Fruit fly (Drosophila melanogaster) whole organism, prepupa: ENCODE results near the gene CG16953.

ENCODE experiments used
- CG11294 ChIP-seq: fragments of 200-800 bp; sonication (Bioruptor generic); IDR thresholded peaks from 2 replicates; pipeline ENCODE4 v1.3.6; 2022; ENCODE audit warnings: missing biosample characterization, missing genetic modification characterization
- CG11762 ChIP-seq: fragments of 200-800 bp; sonication (Bioruptor generic); optimal IDR thresholded peaks from 3 replicates; lab custom pipeline; 2016; ENCODE audit warnings: missing biosample characterization, missing genetic modification characterization; ENCODE audit not compliant: insufficient read depth
- CG15336 ChIP-seq: fragments of 200-800 bp; sonication (Bioruptor generic); IDR thresholded peaks from 2 replicates; pipeline ENCODE4 v1.3.6; 2022; ENCODE audit warnings: missing biosample characterization, missing genetic modification characterization
- CG16779 ChIP-seq: fragments of 200-800 bp; sonication (Bioruptor generic); optimal IDR thresholded peaks from 3 replicates; lab custom pipeline; 2017; ENCODE audit warnings: missing biosample characterization, mild to moderate bottlenecking, missing genetic modification characterization
- CG3032 ChIP-seq: fragments of 200-800 bp; optimal IDR thresholded peaks from 2 replicates; lab custom pipeline; 2019; ENCODE audit warnings: missing biosample characterization, mild to moderate bottlenecking, missing genetic modification characterization, moderate library complexity
- CG31627 ChIP-seq: fragments of 200-800 bp; sonication (Bioruptor generic); optimal IDR thresholded peaks from 3 replicates; lab custom pipeline; 2016; ENCODE audit warnings: missing biosample characterization, missing genetic modification characterization
- CG32006 ChIP-seq: fragments of 200-800 bp; sonication (Bioruptor generic); optimal IDR thresholded peaks from 3 replicates; lab custom pipeline; 2017; ENCODE audit warnings: missing biosample characterization, mild to moderate bottlenecking, missing genetic modification characterization
- CG34406 ChIP-seq: fragments of 200-800 bp; sonication (Bioruptor generic); optimal IDR thresholded peaks from 3 replicates; lab custom pipeline; 2016; ENCODE audit warnings: missing biosample characterization, missing genetic modification characterization
- CG4318 ChIP-seq: fragments of 200-800 bp; sonication (Bioruptor generic); optimal IDR thresholded peaks from 3 replicates; lab custom pipeline; 2017; ENCODE audit warnings: missing biosample characterization, mild to moderate bottlenecking, missing genetic modification characterization
- CG6163 ChIP-seq: fragments of 200-800 bp; sonication (Bioruptor generic); IDR thresholded peaks from 3 replicates; pipeline ENCODE4 v1.3.6; 2022; ENCODE audit warnings: missing biosample characterization, missing genetic modification characterization
- CG6276 ChIP-seq: fragments of 200-800 bp; sonication (Bioruptor generic); optimal IDR thresholded peaks from 2 replicates; lab custom pipeline; 2017; ENCODE audit warnings: missing biosample characterization, mild to moderate bottlenecking, missing genetic modification characterization
- CG6808 ChIP-seq: fragments of 200-800 bp; sonication (Bioruptor generic); optimal IDR thresholded peaks from 3 replicates; lab custom pipeline; 2017; ENCODE audit warnings: missing biosample characterization, missing genetic modification characterization, mild to moderate bottlenecking, moderate library complexity, missing genetic modification reagents
- CG6854 ChIP-seq: fragments of 200-800 bp; sonication (Bioruptor generic); optimal IDR thresholded peaks from 2 replicates; lab custom pipeline; 2017; ENCODE audit warnings: missing biosample characterization, mild to moderate bottlenecking, missing genetic modification characterization
- CG8119 ChIP-seq: fragments of 200-800 bp; sonication (Bioruptor generic); IDR thresholded peaks from 3 replicates; pipeline ENCODE4 v1.3.6; 2022; ENCODE audit warnings: missing biosample characterization, missing genetic modification characterization
- CG8319 ChIP-seq: fragments of 200-800 bp; sonication (Bioruptor generic); optimal IDR thresholded peaks from 3 replicates; lab custom pipeline; 2016; ENCODE audit warnings: missing biosample characterization, missing genetic modification characterization
- CG8632 ChIP-seq: fragments of 200-800 bp; sonication (Bioruptor generic); optimal IDR thresholded peaks from 3 replicates; lab custom pipeline; 2016; ENCODE audit warnings: missing biosample characterization, missing genetic modification characterization
- CG9139 ChIP-seq: fragments of 200-800 bp; sonication (Bioruptor generic); optimal IDR thresholded peaks from 3 replicates; lab custom pipeline; 2017; ENCODE audit warnings: missing biosample characterization, mild to moderate bottlenecking, missing genetic modification characterization
- Eip75B ChIP-seq: fragments of 200-800 bp; sonication (Bioruptor generic); optimal IDR thresholded peaks from 3 replicates; lab custom pipeline; 2016; ENCODE audit warnings: missing biosample characterization, missing genetic modification characterization
- Eip78C ChIP-seq: fragments of 200-800 bp; sonication (Bioruptor generic); peaks from one replicate; lab custom pipeline; 2016; ENCODE audit warnings: missing biosample characterization, missing genetic modification characterization
- Eip93F ChIP-seq: fragments of 200-800 bp; sonication (Bioruptor generic); optimal IDR thresholded peaks from 2 replicates; lab custom pipeline; 2016; ENCODE audit warnings: missing biosample characterization, mild to moderate bottlenecking, missing genetic modification characterization
- Ets21C ChIP-seq: fragments of 200-800 bp; sonication (Bioruptor generic); optimal IDR thresholded peaks from 3 replicates; lab custom pipeline; 2016; ENCODE audit warnings: missing biosample characterization, missing genetic modification characterization
- Ets96B ChIP-seq: fragments of 200-800 bp; optimal IDR thresholded peaks from 2 replicates; lab custom pipeline; 2019; ENCODE audit warnings: missing biosample characterization, mild to moderate bottlenecking, missing genetic modification characterization, moderate library complexity
- Gug ChIP-seq: fragments of 200-800 bp; sonication (Bioruptor generic); IDR thresholded peaks from 2 replicates; pipeline ENCODE4 v1.3.6; 2022; ENCODE audit warnings: missing biosample characterization, missing genetic modification characterization
- Hr38 ChIP-seq: sonication (Bioruptor generic); optimal IDR thresholded peaks from 2 replicates; lab custom pipeline; 2016; ENCODE audit warnings: missing biosample characterization, missing genetic modification characterization
- Hr4 ChIP-seq: fragments of 200-800 bp; sonication (Bioruptor generic); optimal IDR thresholded peaks from 3 replicates; lab custom pipeline; 2016; ENCODE audit warnings: missing biosample characterization, missing genetic modification characterization
- Lpt ChIP-seq: fragments of 200-800 bp; sonication (Bioruptor generic); optimal IDR thresholded peaks from 3 replicates; lab custom pipeline; 2016; ENCODE audit warnings: missing biosample characterization, missing genetic modification characterization
- Met ChIP-seq: fragments of 200-800 bp; sonication (Bioruptor generic); optimal IDR thresholded peaks from 3 replicates; lab custom pipeline; 2016; ENCODE audit warnings: missing biosample characterization, missing genetic modification characterization
- OdsH ChIP-seq: fragments of 200-800 bp; sonication (Bioruptor generic); optimal IDR thresholded peaks from 3 replicates; lab custom pipeline; 2016; ENCODE audit warnings: missing biosample characterization, missing genetic modification characterization
- Smox ChIP-seq: fragments of 200-800 bp; sonication (Bioruptor generic); optimal IDR thresholded peaks from 3 replicates; lab custom pipeline; 2016; ENCODE audit warnings: missing biosample characterization, missing genetic modification characterization
- Sox102F ChIP-seq: fragments of 200-800 bp; sonication (Bioruptor generic); optimal IDR thresholded peaks from 2 replicates; lab custom pipeline; 2016; ENCODE audit warnings: missing biosample characterization, mild to moderate bottlenecking, missing genetic modification characterization
- Sox14 ChIP-seq: fragments of 200-800 bp; sonication (Bioruptor generic); optimal IDR thresholded peaks from 3 replicates; lab custom pipeline; 2016; ENCODE audit warnings: missing biosample characterization, missing genetic modification characterization
- Sox15 ChIP-seq: fragments of 200-800 bp; sonication (Bioruptor generic); optimal IDR thresholded peaks from 3 replicates; lab custom pipeline; 2016; ENCODE audit warnings: missing biosample characterization, missing genetic modification characterization
- achi ChIP-seq: fragments of 200-800 bp; sonication (Bioruptor generic); optimal IDR thresholded peaks from 3 replicates; lab custom pipeline; 2016; ENCODE audit warnings: missing biosample characterization, missing genetic modification characterization
- eg ChIP-seq: fragments of 200-800 bp; sonication (Bioruptor generic); IDR thresholded peaks from 3 replicates; pipeline ENCODE4 v1.3.6; 2022; ENCODE audit warnings: missing biosample characterization, missing genetic modification characterization
- esn ChIP-seq: fragments of 200-800 bp; sonication (Bioruptor generic); optimal IDR thresholded peaks from 2 replicates; lab custom pipeline; 2016; ENCODE audit warnings: missing biosample characterization, mild to moderate bottlenecking, missing genetic modification characterization, moderate library complexity
- fd59A ChIP-seq: fragments of 200-800 bp; sonication (Bioruptor generic); optimal IDR thresholded peaks from 2 replicates; lab custom pipeline; 2017; ENCODE audit warnings: missing biosample characterization, mild to moderate bottlenecking, missing genetic modification characterization, missing genetic modification reagents
- fd85E ChIP-seq: fragments of 200-800 bp; sonication (Bioruptor generic); optimal IDR thresholded peaks from 3 replicates; lab custom pipeline; 2016; ENCODE audit warnings: missing biosample characterization, missing genetic modification characterization
- fkh ChIP-seq: fragments of 200-800 bp; sonication (Bioruptor generic); optimal IDR thresholded peaks from 3 replicates; lab custom pipeline; 2017; ENCODE audit warnings: missing biosample characterization, mild to moderate bottlenecking, missing genetic modification characterization, moderate library complexity
- net ChIP-seq: fragments of 200-800 bp; sonication (Bioruptor generic); optimal IDR thresholded peaks from 3 replicates; lab custom pipeline; 2016; ENCODE audit warnings: missing biosample characterization, missing genetic modification characterization
- salr ChIP-seq, 2 experiments: fragments of 200-800 bp; sonication (Bioruptor generic); optimal IDR thresholded peaks; 3 replicates each; lab custom pipeline; 2016 to 2018; ENCODE audit warnings: missing biosample characterization in 2 of 2, missing genetic modification characterization in 2 of 2, mild to moderate bottlenecking in 1 of 2
- spab ChIP-seq: fragments of 200-800 bp; sonication (Bioruptor generic); optimal IDR thresholded peaks from 2 replicates; lab custom pipeline; 2017; ENCODE audit warnings: missing biosample characterization, mild to moderate bottlenecking, missing genetic modification characterization, missing genetic modification reagents
- ss ChIP-seq, 2 experiments: fragments of 200-800 bp; sonication (Bioruptor generic); optimal IDR thresholded peaks; 2 replicates in 1 of 2; 3 replicates in 1 of 2; lab custom pipeline; 2017 to 2018; ENCODE audit warnings: mild to moderate bottlenecking in 2 of 2, missing biosample characterization in 2 of 2, missing genetic modification characterization in 2 of 2, moderate library complexity in 1 of 2
- svp ChIP-seq: fragments of 200-800 bp; sonication (Bioruptor generic); peaks from one replicate; lab custom pipeline; 2016; ENCODE audit warnings: missing biosample characterization, missing genetic modification characterization
- vri ChIP-seq: fragments of 200-800 bp; sonication (Bioruptor generic); optimal IDR thresholded peaks from 3 replicates; lab custom pipeline; 2016; ENCODE audit warnings: missing biosample characterization, mild to moderate bottlenecking, missing genetic modification characterization

CG16953 gene

dm6 chr3R:20573326-20573725 is 12.3 kb downstream of the CG16953 start:
- TF ChIP-seq esn (GFP tag; lab: Kevin White, UChicago) (no peak), CG15336 (GFP tag; lab: Robert Waterston, UW) (0 out of 2 replicates have a peak, but pooled peaks have one; percentile 22), salr (GFP tag; optimal IDR thresholded peaks at IDR 0.05; lab: Kevin White, UChicago) (no peak), Sox15 (no peak), CG32006 (GFP tag; lab: Kevin White, UChicago) (peak; percentile 51), Hr4 (GFP tag; lab: Kevin White, UChicago) (peak; percentile 18), svp (peak; percentile 45), vri (GFP tag; lab: Kevin White, UChicago) (no peak), CG34406 (GFP tag; lab: Kevin White, UChicago) (no peak), Eip78C (GFP tag; lab: Kevin White, UChicago) (peak; percentile 48), CG11294 (GFP tag; lab: Robert Waterston, UW) (no peak), OdsH (GFP tag; lab: Kevin White, UChicago) (no peak)

dm6 chr3R:20567507-20568222 is 18.0 kb downstream of the CG16953 start:
- TF ChIP-seq Eip75B (GFP tag; lab: Kevin White, UChicago) (no peak), Sox14 (GFP tag; lab: Kevin White, UChicago) (no peak), CG6808 (GFP tag; lab: Kevin White, UChicago) (peak; percentile 4), CG8319 (peak; percentile 73), CG11294 (GFP tag; lab: Robert Waterston, UW) (no peak)

- TF ChIP-seq net (GFP tag; lab: Kevin White, UChicago) (no peak), CG11294 (GFP tag; lab: Robert Waterston, UW) (no peak), CG32006 (GFP tag; lab: Kevin White, UChicago) (peak; percentile 2), CG6854 (peak; percentile 81), Sox14 (GFP tag; lab: Kevin White, UChicago) (peak; percentile 2), CG6808 (GFP tag; lab: Kevin White, UChicago) (no peak), Eip78C (GFP tag; lab: Kevin White, UChicago) (peak; percentile 73), Lpt (GFP tag; lab: Kevin White, UChicago) (no peak), CG15336 (GFP tag; lab: Robert Waterston, UW) (no peak), CG11762 (GFP tag; lab: Kevin White, UChicago) (no peak), CG6276 (GFP tag; lab: Kevin White, UChicago) (peak; percentile 20), fd59A (GFP tag; lab: Kevin White, UChicago) (no peak), eg (GFP tag; lab: Robert Waterston, UW) (no peak; the same call in 2 of the 3 replicates), Ets21C (GFP tag; lab: Kevin White, UChicago) (no peak), fkh (GFP tag; lab: Kevin White, UChicago) (no peak), CG8319 (no peak), CG3032 (tag; lab: Kevin White, UChicago) (no peak), spab (GFP tag; lab: Kevin White, UChicago) (no peak), Sox102F (GFP tag; lab: Kevin White, UChicago) (peak; percentile 37), svp (peak; percentile 89), CG9139 (peak; percentile 54), fd85E (GFP tag; lab: Kevin White, UChicago) (no peak), Sox15 (no peak), Met (no peak), esn (GFP tag; lab: Kevin White, UChicago) (no peak), ss (GFP tag; optimal IDR thresholded peaks at IDR 0.05; lab: Kevin White, UChicago) (peak; percentile 49 to 51), Ets96B (tag; lab: Kevin White, UChicago) (no peak), vri (GFP tag; lab: Kevin White, UChicago) (peak; percentile 49), achi (GFP tag; lab: Kevin White, UChicago) (no peak), CG8119 (GFP tag; lab: Robert Waterston, UW) (peak; percentile 44; the same call in 1 of the 3 replicates), CG4318 (GFP tag; lab: Kevin White, UChicago) (no peak), CG6163 (GFP tag; lab: Robert Waterston, UW) (peak; percentile 47; the same call in 1 of the 3 replicates), Eip93F (GFP tag; lab: Kevin White, UChicago) (peak; percentile 29), Hr4 (GFP tag; lab: Kevin White, UChicago) (no peak), Hr38 (GFP tag; lab: Kevin White, UChicago) (no peak), CG31627 (GFP tag; lab: Kevin White, UChicago) (no peak), CG8632 (no peak), CG16779 (tag; lab: Kevin White, UChicago) (peak; percentile 35), Smox (GFP tag; lab: Kevin White, UChicago) (no peak), Gug (GFP tag; lab: Robert Waterston, UW) (no peak)
Observed at dm6 chr3R:20565546-20565948, 20.1 kb downstream of the CG16953 start.
